Fruit fly (Drosophila melanogaster) whole organism, prepupa: ENCODE data around the gene cass.

Experiments used
- CG3919 ChIP-seq: fragments of 200-800 bp; sonication (Bioruptor generic); optimal IDR thresholded peaks from 3 replicates; lab custom pipeline; 2016; ENCODE audit warnings: missing biosample characterization, missing genetic modification characterization
- CG6792 ChIP-seq: fragments of 200-800 bp; sonication (Bioruptor generic); optimal IDR thresholded peaks from 3 replicates; lab custom pipeline; 2016; ENCODE audit warnings: missing biosample characterization, missing genetic modification characterization
- Smox ChIP-seq: fragments of 200-800 bp; sonication (Bioruptor generic); optimal IDR thresholded peaks from 3 replicates; lab custom pipeline; 2016; ENCODE audit warnings: missing biosample characterization, missing genetic modification characterization

- no peak for TF ChIP-seq Smox (GFP tag; lab: Kevin White, UChicago)
- no peak for TF ChIP-seq CG3919
- no peak for TF ChIP-seq CG6792
Observed at dm6 chr2L:17492680-17493079, 15.0 kb upstream of the cass start.
